Comparison of ENCODE assay signal across 6 fruit fly cellular contexts in the genomic region with DNA sequence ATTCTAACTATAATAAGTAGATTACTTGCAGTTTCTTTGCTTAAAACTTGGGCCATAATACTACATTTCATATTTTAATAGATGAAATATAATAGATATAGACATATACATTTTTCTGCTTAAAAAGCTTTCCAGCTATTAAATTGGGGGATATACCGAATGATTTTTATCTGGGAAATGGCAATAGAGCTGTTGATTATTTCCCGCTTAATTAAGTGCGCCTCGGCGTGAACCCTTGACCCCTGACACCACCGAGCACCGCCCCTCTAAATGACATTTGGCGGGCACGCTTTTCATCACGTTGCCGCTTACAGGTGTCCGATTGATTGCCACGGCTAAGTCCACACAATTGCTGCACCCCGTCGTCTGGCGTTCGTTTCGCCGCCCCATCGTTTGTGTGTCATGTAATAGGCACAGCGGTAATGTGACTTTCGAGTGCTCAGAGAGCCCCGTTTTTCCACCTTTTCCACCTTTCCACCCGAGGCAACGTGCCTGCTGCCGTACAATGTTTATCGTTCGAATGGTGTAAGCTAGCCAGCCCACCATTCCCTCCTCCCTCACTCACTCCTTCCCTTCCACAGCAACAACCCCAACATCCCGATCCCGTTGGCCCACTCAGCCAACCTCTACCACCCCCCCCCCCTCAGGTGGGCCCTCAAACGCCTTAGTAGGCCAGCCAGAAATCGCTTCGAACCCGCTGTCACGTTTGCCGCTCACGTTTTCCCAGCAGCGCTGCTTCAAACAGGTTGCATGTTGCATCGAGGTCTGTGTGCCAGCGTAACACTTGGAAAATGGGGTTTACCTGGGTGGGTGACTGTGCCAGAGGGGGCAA.
TF ChIP-seq lines count a peak whose summit lies in the region.

No protein-coding gene starts in this region.

- TF ChIP-seq CTCF in whole organism, embryonic (GFP tag; optimal IDR thresholded peaks at IDR 0.05; lab: Kevin White, UChicago) = peak; percentile 70

TF ChIP-seq in whole organism, 6 proteins besides CTCF, POLR2A, EP300 and RAD21:
- TF ChIP-seq EcR (GFP tag; optimal IDR thresholded peaks at IDR 0.05; lab: Kevin White, UChicago) (no peak), CG8478 (optimal IDR thresholded peaks at IDR 0.05; lab: Kevin White, UChicago) (no peak), pan (optimal IDR thresholded peaks at IDR 0.05; lab: Kevin White, UChicago) (no peak), usp (GFP tag; optimal IDR thresholded peaks at IDR 0.05; lab: Kevin White, UChicago) (no peak), Dll (optimal IDR thresholded peaks at IDR 0.05; lab: Kevin White, UChicago) (peak; percentile 15)

TF ChIP-seq in whole organism, adult, 20 proteins besides CTCF, POLR2A, EP300 and RAD21 (continues in another document):
- TF ChIP-seq CG11617 (GFP tag; optimal IDR thresholded peaks at IDR 0.05; lab: Kevin White, UChicago) (no peak), tj (GFP tag; optimal IDR thresholded peaks at IDR 0.05; lab: Kevin White, UChicago) (peak; percentile 33), pad (GFP tag; optimal IDR thresholded peaks at IDR 0.05; lab: Kevin White, UChicago) (peak; percentile 39), cic (GFP tag; optimal IDR thresholded peaks at IDR 0.05; lab: Kevin White, UChicago) (peak; percentile 80), bab1 (GFP tag; optimal IDR thresholded peaks at IDR 0.05; lab: Kevin White, UChicago) (no peak), Crg-1 (GFP tag; optimal IDR thresholded peaks at IDR 0.05; lab: Kevin White, UChicago) (no peak), CG14711 (tag; optimal IDR thresholded peaks at IDR 0.05; lab: Kevin White, UChicago) (no peak), CG7045 (GFP tag; optimal IDR thresholded peaks at IDR 0.05; lab: Kevin White, UChicago) (no peak), CG33017 (tag; optimal IDR thresholded peaks at IDR 0.05; lab: Kevin White, UChicago) (peak; percentile 6), CG1620 (GFP tag; optimal IDR thresholded peaks at IDR 0.05; lab: Kevin White, UChicago) (no peak), Clk (GFP tag; optimal IDR thresholded peaks at IDR 0.05; lab: Kevin White, UChicago) (peak; percentile 99), CG12768 (GFP tag; optimal IDR thresholded peaks at IDR 0.05; lab: Kevin White, UChicago) (peak; percentile 78), CG7101 (tag; optimal IDR thresholded peaks at IDR 0.05; lab: Kevin White, UChicago) (no peak), cnc (optimal IDR thresholded peaks at IDR 0.05; lab: Kevin White, UChicago) (no peak), CG5204 (GFP tag; optimal IDR thresholded peaks at IDR 0.05; lab: Kevin White, UChicago) (no peak), Hr96 (GFP tag; optimal IDR thresholded peaks at IDR 0.05; lab: Kevin White, UChicago) (no peak)

TF ChIP-seq in whole organism, embryonic, 481 proteins besides CTCF, POLR2A, EP300 and RAD21 (continues in another document):
- TF ChIP-seq CG8290 (GFP tag; optimal IDR thresholded peaks at IDR 0.05; lab: Kevin White, UChicago) (peak; percentile 81), CG8290 (tag; optimal IDR thresholded peaks at IDR 0.05; lab: Kevin White, UChicago) (peak in 1 of 2 experiments; percentile 14), ci (GFP tag; IDR thresholded peaks at IDR 0.05; lab: Robert Waterston, UW) (peak; percentile 4; the same call in 1 of the 3 replicates), sens (GFP tag; lab: Kevin White, UChicago) (peak; percentile 41), zfh1 (GFP tag; IDR thresholded peaks at IDR 0.05; lab: Robert Waterston, UW) (0 out of 3 replicates have a peak, but pooled peaks have one; percentile 13), ase (GFP tag; IDR thresholded peaks at IDR 0.05; lab: Robert Waterston, UW) (no peak), Dip3 (GFP tag; optimal IDR thresholded peaks at IDR 0.05; lab: Kevin White, UChicago) (no peak), cwo (GFP tag; optimal IDR thresholded peaks at IDR 0.05; lab: Kevin White, UChicago) (peak; percentile 92), Adf1 (GFP tag; IDR thresholded peaks at IDR 0.05; lab: Robert Waterston, UW) (no peak), CG4282 (GFP tag; optimal IDR thresholded peaks at IDR 0.05; lab: Kevin White, UChicago) (no peak), H15 (GFP tag; IDR thresholded peaks at IDR 0.05; lab: Robert Waterston, UW) (no peak), CG12769 (tag; optimal IDR thresholded peaks at IDR 0.05; lab: Kevin White, UChicago) (peak; percentile 90), slbo (GFP tag; IDR thresholded peaks at IDR 0.05; lab: Robert Waterston, UW) (0 out of 2 replicates have a peak, but pooled peaks have one; percentile 4), CG11456 (GFP tag; IDR thresholded peaks at IDR 0.05; lab: Robert Waterston, UW) (0 out of 3 replicates have a peak, but pooled peaks have one; percentile 20), vvl (GFP tag; IDR thresholded peaks at IDR 0.05; lab: Robert Waterston, UW) (no peak)

TF ChIP-seq in whole organism, prepupa, 60 proteins besides CTCF, POLR2A, EP300 and RAD21 (continues in another document):
- TF ChIP-seq CG3032 (tag; optimal IDR thresholded peaks at IDR 0.05; lab: Kevin White, UChicago) (no peak), CG6792 (GFP tag; optimal IDR thresholded peaks at IDR 0.05; lab: Kevin White, UChicago) (no peak), CG11294 (GFP tag; IDR thresholded peaks at IDR 0.05; lab: Robert Waterston, UW) (no peak), Sox15 (GFP tag; optimal IDR thresholded peaks at IDR 0.05; lab: Kevin White, UChicago) (no peak), Hr38 (GFP tag; optimal IDR thresholded peaks at IDR 0.05; lab: Kevin White, UChicago) (no peak), spab (GFP tag; optimal IDR thresholded peaks at IDR 0.05; lab: Kevin White, UChicago) (no peak), svp (GFP tag; lab: Kevin White, UChicago) (peak; percentile 66), Sox14 (GFP tag; optimal IDR thresholded peaks at IDR 0.05; lab: Kevin White, UChicago) (peak; percentile 6), Sox102F (GFP tag; optimal IDR thresholded peaks at IDR 0.05; lab: Kevin White, UChicago) (no peak), esn (GFP tag; optimal IDR thresholded peaks at IDR 0.05; lab: Kevin White, UChicago) (no peak), CG6276 (GFP tag; optimal IDR thresholded peaks at IDR 0.05; lab: Kevin White, UChicago) (peak; percentile 1), achi (GFP tag; optimal IDR thresholded peaks at IDR 0.05; lab: Kevin White, UChicago) (no peak), CG6854 (GFP tag; optimal IDR thresholded peaks at IDR 0.05; lab: Kevin White, UChicago) (peak; percentile 12), CG15336 (GFP tag; IDR thresholded peaks at IDR 0.05; lab: Robert Waterston, UW) (no peak), Hr39 (GFP tag; optimal IDR thresholded peaks at IDR 0.05; lab: Kevin White, UChicago) (no peak), Eip75B (GFP tag; optimal IDR thresholded peaks at IDR 0.05; lab: Kevin White, UChicago) (peak; percentile 43), CG4318 (GFP tag; optimal IDR thresholded peaks at IDR 0.05; lab: Kevin White, UChicago) (no peak)

TF ChIP-seq in whole organism, pupa, 21 proteins besides CTCF, POLR2A, EP300 and RAD21:
- TF ChIP-seq CG13204 (GFP tag; optimal IDR thresholded peaks at IDR 0.05; lab: Kevin White, UChicago) (peak; percentile 89), Ets98B (GFP tag; IDR thresholded peaks at IDR 0.05; lab: Robert Waterston, UW) (peak; percentile 37; the same call in 1 of the 2 replicates), CG17806 (tag; optimal IDR thresholded peaks at IDR 0.05; lab: Kevin White, UChicago) (no peak), Pif1B (GFP tag; optimal IDR thresholded peaks at IDR 0.05; lab: Kevin White, UChicago) (peak; percentile 4), EcR (GFP tag; optimal IDR thresholded peaks at IDR 0.05; lab: Kevin White, UChicago) (peak; percentile 78), CG12605 (GFP tag; IDR thresholded peaks at IDR 0.05; lab: Robert Waterston, UW) (no peak)
TF ChIP-seq in whole organism, pupa: peak in this region for 4.

TF ChIP-seq in whole organism, wandering third instar larva, 38 proteins besides CTCF, POLR2A, EP300 and RAD21:
- TF ChIP-seq Sp1 (GFP tag; optimal IDR thresholded peaks at IDR 0.05; lab: Kevin White, UChicago) (no peak), Rel (GFP tag; optimal IDR thresholded peaks at IDR 0.05; lab: Kevin White, UChicago) (no peak), Rel (tag; optimal IDR thresholded peaks at IDR 0.05; lab: Kevin White, UChicago) (peak; percentile 67), CG9705 (GFP tag; optimal IDR thresholded peaks at IDR 0.05; lab: Kevin White, UChicago) (no peak), brk (GFP tag; optimal IDR thresholded peaks at IDR 0.05; lab: Kevin White, UChicago) (no peak), CG32264 (GFP tag; optimal IDR thresholded peaks at IDR 0.05; lab: Kevin White, UChicago) (no peak)
